Worm (Caenorhabditis elegans) whole organism, young adult: ENCODE data around the gene tofu-1.

Experiments
- B0035.1 ChIP-seq: sonication (generic microtip); optimal IDR thresholded peaks from 2 replicates; lab custom pipeline; 2016; ENCODE audit warnings: missing genetic modification characterization, mild to moderate bottlenecking, missing compliant biosample characterization, missing genotype, missing genetic modification reagents
- B0261.1 ChIP-seq: sonication (generic microtip); optimal IDR thresholded peaks from 2 replicates; lab custom pipeline; 2016; ENCODE audit warnings: mild to moderate bottlenecking, missing genetic modification characterization, moderate library complexity, missing compliant biosample characterization
- F10E7.11 ChIP-seq: sonication (generic microtip); optimal IDR thresholded peaks from 2 replicates; lab custom pipeline; 2017; ENCODE audit warnings: mild to moderate bottlenecking, missing genetic modification characterization, moderate library complexity, missing compliant biosample characterization
- K12H6.12 ChIP-seq: fragments of 200-800 bp; sonication (Bioruptor generic); optimal IDR thresholded peaks from 2 replicates; lab custom pipeline; 2018; ENCODE audit warnings: mild to moderate bottlenecking, missing genetic modification characterization, missing compliant biosample characterization
- T07F8.4 ChIP-seq: sonication (generic microtip); optimal IDR thresholded peaks from 2 replicates; lab custom pipeline; 2016; ENCODE audit warnings: mild to moderate bottlenecking, missing genetic modification characterization, moderate library complexity, missing compliant biosample characterization
- Y53G8AR.9 ChIP-seq: fragments of 200-800 bp; sonication (Bioruptor generic); conservative IDR thresholded peaks from 2 replicates; pipeline ENCODE4 v1.3.6; 2022; ENCODE audit warnings: missing genetic modification reagents, missing genetic modification characterization, missing compliant biosample characterization
- Y79H2A.3 ChIP-seq: fragments of 200-800 bp; sonication (Bioruptor generic); conservative IDR thresholded peaks from 2 replicates; pipeline ENCODE4 v1.3.6; 2022; ENCODE audit warnings: missing genetic modification reagents, missing genetic modification characterization, missing compliant biosample characterization
- aptf-2 ChIP-seq: fragments of 200-800 bp; sonication (Bioruptor generic); conservative IDR thresholded peaks from 2 replicates; pipeline ENCODE4 v1.3.6; 2022; ENCODE audit warnings: missing genetic modification reagents, missing genetic modification characterization, missing compliant biosample characterization
- aptf-3 ChIP-seq: fragments of 200-800 bp; sonication (Bioruptor generic); IDR thresholded peaks from 2 replicates; pipeline ENCODE4 v1.3.6; 2022; ENCODE audit warnings: missing genetic modification characterization, missing compliant biosample characterization
- athp-1 ChIP-seq: sonication (generic microtip); optimal IDR thresholded peaks from 2 replicates; lab custom pipeline; 2017; ENCODE audit warnings: mild to moderate bottlenecking, missing genetic modification characterization, missing compliant biosample characterization
- bed-2 ChIP-seq: fragments of 200-800 bp; sonication (Bioruptor generic); IDR thresholded peaks from 2 replicates; pipeline ENCODE4 v1.3.6; 2022; ENCODE audit warnings: missing genetic modification reagents, missing genetic modification characterization, missing compliant biosample characterization
- ccch-3 ChIP-seq: fragments of 200-800 bp; sonication (Bioruptor generic); optimal IDR thresholded peaks from 2 replicates; lab custom pipeline; 2018; ENCODE audit warnings: mild to moderate bottlenecking, missing genetic modification characterization, missing compliant biosample characterization
- cebp-1 ChIP-seq, 2 experiments: fragments of 200-800 bp in 1 of 2; sonication (Bioruptor generic) in 1 of 2; sonication (generic microtip) in 1 of 2; IDR thresholded peaks in 1 of 2; optimal IDR thresholded peaks in 1 of 2; 2 replicates each; pipeline versions ENCODE4 v1.3.6 to Lab custom; 2017 to 2022; ENCODE audit warnings: missing compliant biosample characterization in 2 of 2, missing genetic modification characterization in 2 of 2, mild to moderate bottlenecking in 1 of 2, missing genetic modification reagents in 1 of 2, moderate library complexity in 1 of 2
- cebp-2 ChIP-seq: fragments of 200-800 bp; sonication (Bioruptor generic); IDR thresholded peaks from 2 replicates; pipeline ENCODE4 v1.3.6; 2022; ENCODE audit warnings: missing genetic modification characterization, missing compliant biosample characterization
- ceh-40 ChIP-seq: fragments of 200-800 bp; sonication (Bioruptor generic); IDR thresholded peaks from 2 replicates; pipeline ENCODE4 v1.3.6; 2022; ENCODE audit warnings: missing genetic modification characterization, missing compliant biosample characterization
- ceh-58 ChIP-seq: fragments of 200-800 bp; sonication (Bioruptor generic); IDR thresholded peaks from 2 replicates; pipeline ENCODE4 v1.3.6; 2022; ENCODE audit warnings: missing genetic modification characterization, missing compliant biosample characterization
- ceh-91 ChIP-seq: fragments of 200-800 bp; sonication (Bioruptor generic); IDR thresholded peaks from 2 replicates; pipeline ENCODE4 v1.3.6; 2022; ENCODE audit warnings: missing genetic modification reagents, missing genetic modification characterization, missing compliant biosample characterization
- die-1 ChIP-seq: sonication (generic microtip); optimal IDR thresholded peaks from 2 replicates; lab custom pipeline; 2016; ENCODE audit warnings: missing genotype, mild to moderate bottlenecking, missing genetic modification characterization, missing compliant biosample characterization
- dpl-1 ChIP-seq: fragments of 150-350 bp; optimal IDR thresholded peaks from 2 replicates; lab custom pipeline; 2014; ENCODE audit warnings: missing biosample characterization, missing genetic modification reagents, missing genetic modification characterization
- efl-1 ChIP-seq: fragments of 150-350 bp; optimal IDR thresholded peaks from 2 replicates; lab custom pipeline; 2014; ENCODE audit warnings: missing biosample characterization, missing genetic modification reagents, missing genetic modification characterization
- him-1 ChIP-seq: sonication (generic microtip); optimal IDR thresholded peaks from 2 replicates; lab custom pipeline; 2016; ENCODE audit warnings: missing genotype, missing genetic modification reagents, missing genetic modification characterization, missing compliant biosample characterization
- hlh-26 ChIP-seq: fragments of 200-800 bp; sonication (Bioruptor generic); conservative IDR thresholded peaks from 2 replicates; pipeline ENCODE4 v1.3.6; 2022; ENCODE audit warnings: missing genetic modification reagents, missing genetic modification characterization, missing compliant biosample characterization
- hmg-20 ChIP-seq: fragments of 200-800 bp; sonication (Bioruptor generic); IDR thresholded peaks from 2 replicates; pipeline ENCODE4 v1.3.6; 2022; ENCODE audit warnings: missing genetic modification reagents, missing genetic modification characterization, missing compliant biosample characterization
- hsf-1 ChIP-seq: fragments of 200-800 bp; sonication (Bioruptor generic); IDR thresholded peaks from 2 replicates; pipeline ENCODE4 v1.3.6; 2022; ENCODE audit warnings: missing genetic modification reagents, missing genetic modification characterization, missing compliant biosample characterization
- lag-1 ChIP-seq: fragments of 200-800 bp; sonication (Bioruptor generic); IDR thresholded peaks from 2 replicates; pipeline ENCODE4 v1.3.6; 2022; ENCODE audit warnings: missing genetic modification reagents, missing genetic modification characterization, missing compliant biosample characterization
- lin-40 ChIP-seq: sonication (generic microtip); optimal IDR thresholded peaks from 2 replicates; lab custom pipeline; 2016; ENCODE audit warnings: missing genetic modification characterization, mild to moderate bottlenecking, missing compliant biosample characterization, missing genotype, missing genetic modification reagents
- lin-54 ChIP-seq: fragments of 200-800 bp; sonication (Bioruptor generic); optimal IDR thresholded peaks from 2 replicates; lab custom pipeline; 2018; ENCODE audit warnings: mild to moderate bottlenecking, missing genetic modification characterization, missing compliant biosample characterization
- madf-3 ChIP-seq: fragments of 200-800 bp; sonication (Bioruptor generic); IDR thresholded peaks from 2 replicates; pipeline ENCODE4 v1.3.6; 2022; ENCODE audit warnings: missing genetic modification reagents, missing genetic modification characterization, missing compliant biosample characterization
- madf-8 ChIP-seq: fragments of 200-800 bp; sonication (Bioruptor generic); conservative IDR thresholded peaks from 2 replicates; pipeline ENCODE4 v1.3.6; 2022; ENCODE audit warnings: missing genetic modification reagents, missing genetic modification characterization, missing compliant biosample characterization
- mcd-1 ChIP-seq: fragments of 200-800 bp; sonication (Bioruptor generic); IDR thresholded peaks from 2 replicates; pipeline ENCODE4 v1.3.6; 2022; ENCODE audit warnings: missing genetic modification reagents, missing genetic modification characterization, missing compliant biosample characterization
- nfya-1 ChIP-seq: sonication (generic microtip); optimal IDR thresholded peaks from 2 replicates; lab custom pipeline; 2017; ENCODE audit warnings: antibody characterized with exemption, missing compliant biosample characterization, missing genetic modification characterization, borderline replicate concordance; ENCODE audit not compliant: insufficient read depth
- nfya-2 ChIP-seq: fragments of 200-800 bp; sonication (Bioruptor generic); IDR thresholded peaks from 2 replicates; pipeline ENCODE4 v1.3.6; 2022; ENCODE audit warnings: missing genetic modification reagents, missing genetic modification characterization, missing compliant biosample characterization
- nhr-90 ChIP-seq: sonication (generic microtip); optimal IDR thresholded peaks from 2 replicates; lab custom pipeline; 2016; ENCODE audit warnings: missing genotype, mild to moderate bottlenecking, missing genetic modification characterization, missing compliant biosample characterization
- pbrm-1 ChIP-seq: fragments of 200-800 bp; sonication (Bioruptor generic); IDR thresholded peaks from 2 replicates; pipeline ENCODE4 v1.3.6; 2022; ENCODE audit warnings: missing genetic modification reagents, missing genetic modification characterization, missing compliant biosample characterization
- rcor-1 ChIP-seq: fragments of 200-800 bp; sonication (Bioruptor generic); IDR thresholded peaks from 2 replicates; pipeline ENCODE4 v1.3.6; 2022; ENCODE audit warnings: missing genetic modification reagents, missing genetic modification characterization, missing compliant biosample characterization
- rec-8 ChIP-seq, 2 experiments: sonication (generic microtip); optimal IDR thresholded peaks; 2 replicates each; lab custom pipeline; 2016; ENCODE audit warnings: mild to moderate bottlenecking in 2 of 2, missing genetic modification characterization in 2 of 2, missing genetic modification reagents in 2 of 2, missing genotype in 2 of 2, missing biosample characterization in 1 of 2, missing compliant biosample characterization in 1 of 2, moderate library complexity in 1 of 2
- repo-1 ChIP-seq: sonication (generic microtip); optimal IDR thresholded peaks from 2 replicates; lab custom pipeline; 2017; ENCODE audit warnings: mild to moderate bottlenecking, missing genetic modification characterization, missing compliant biosample characterization
- snpc-1.3 ChIP-seq: sonication (generic microtip); optimal IDR thresholded peaks from 2 replicates; lab custom pipeline; 2017; ENCODE audit warnings: missing genetic modification characterization, mild to moderate bottlenecking, missing compliant biosample characterization, antibody characterized with exemption, moderate library complexity, missing genotype, missing genetic modification reagents; ENCODE audit not compliant: insufficient read depth
- snpc-4 ChIP-seq, 5 experiments: fragments of 150-350 bp in 1 of 5; sonication (generic microtip) in 4 of 5; optimal IDR thresholded peaks; 2 replicates each; lab custom pipeline; 2014 to 2018; ENCODE audit warnings: missing genetic modification characterization in 5 of 5, missing biosample characterization in 3 of 5, antibody characterized with exemption in 2 of 5, mild to moderate bottlenecking in 2 of 5, missing compliant biosample characterization in 2 of 5, missing genotype in 2 of 5, moderate library complexity in 2 of 5, missing genetic modification reagents in 1 of 5
- unc-130 ChIP-seq: sonication (generic microtip); optimal IDR thresholded peaks from 2 replicates; lab custom pipeline; 2016; ENCODE audit warnings: missing genetic modification reagents, missing genetic modification characterization, missing compliant biosample characterization
- zfh-2 ChIP-seq: fragments of 200-800 bp; sonication (Bioruptor generic); conservative IDR thresholded peaks from 2 replicates; pipeline ENCODE4 v1.3.6; 2022; ENCODE audit warnings: missing genetic modification reagents, missing genetic modification characterization, missing compliant biosample characterization
- ztf-6 ChIP-seq: fragments of 200-800 bp; sonication (Bioruptor generic); IDR thresholded peaks from 2 replicates; pipeline ENCODE4 v1.3.6; 2022; ENCODE audit warnings: missing genetic modification reagents, missing genetic modification characterization, missing compliant biosample characterization

The tofu-1 gene

ce11 chrV:9962916-9963315, 18.0 kb upstream of the tofu-1 start:
- TF ChIP-seq pbrm-1: no peak
- TF ChIP-seq zfh-2: peak; percentile 57

- no peak for TF ChIP-seq athp-1 (tag; lab: Kevin White, UChicago)
- TF ChIP-seq bed-2: no peak
- no peak for TF ChIP-seq mcd-1
- TF ChIP-seq zfh-2: peak; percentile 83
- no peak for TF ChIP-seq unc-130 (GFP tag; lab: Kevin White, UChicago)
- no peak for TF ChIP-seq hlh-26
- peak; percentile 9 for TF ChIP-seq K12H6.12 (tag; lab: Kevin White, UChicago)
- TF ChIP-seq nhr-90 (tag; lab: Kevin White, UChicago): no peak
- TF ChIP-seq cebp-1 (GFP tag; IDR thresholded peaks at IDR 0.05; lab: Robert Waterston, UW): no peak
- TF ChIP-seq cebp-1 (tag; optimal IDR thresholded peaks at IDR 0.05; lab: Kevin White, UChicago): peak; percentile 3
- TF ChIP-seq nfya-2 (GFP tag; lab: Robert Waterston, UW): no peak
- TF ChIP-seq snpc-4 (GFP tag; optimal IDR thresholded peaks at IDR 0.05; lab: Kevin White, UChicago): no peak
- TF ChIP-seq snpc-4 (tag; optimal IDR thresholded peaks at IDR 0.05; lab: Kevin White, UChicago): no peak
- no peak for TF ChIP-seq him-1 (tag; lab: Kevin White, UChicago)
- 0 out of 2 replicates have a peak, but pooled peaks have one; percentile 33 for TF ChIP-seq hsf-1 (GFP tag; lab: Robert Waterston, UW)
- TF ChIP-seq madf-8: no peak
- no peak for TF ChIP-seq lag-1 (GFP tag; lab: Robert Waterston, UW)
- TF ChIP-seq aptf-2: no peak
Measured at ce11 chrV:9964152-9964785, 16.7 kb upstream of the tofu-1 start.

ce11 chrV:9965891-9966290, 15.1 kb upstream of the tofu-1 start:
- peak; percentile 36; the same call in 1 of the 2 replicates for TF ChIP-seq zfh-2
- TF ChIP-seq Y79H2A.3: no peak
- no peak for TF ChIP-seq die-1 (tag; lab: Kevin White, UChicago)
- TF ChIP-seq madf-3 (GFP tag; lab: Robert Waterston, UW): 0 out of 2 replicates have a peak, but pooled peaks have one; percentile 19
- no peak for TF ChIP-seq aptf-3 (GFP tag; lab: Robert Waterston, UW)
- TF ChIP-seq rec-8 (tag; optimal IDR thresholded peaks at IDR 0.05; lab: Kevin White, UChicago): no peak

ce11 chrV:9970119-9970518, 10.8 kb upstream of the tofu-1 start:
- TF ChIP-seq snpc-1.3 (tag; lab: Kevin White, UChicago): peak; percentile 92
- TF ChIP-seq athp-1 (tag; lab: Kevin White, UChicago): peak; percentile 95
- peak; percentile 94 for TF ChIP-seq T07F8.4 (tag; lab: Kevin White, UChicago)
- TF ChIP-seq B0261.1: peak; percentile 96
- TF ChIP-seq efl-1 (GFP tag; lab: Kevin White, UChicago): peak; percentile 32
- peak; percentile 49 for TF ChIP-seq ccch-3 (GFP tag; lab: Kevin White, UChicago)
- TF ChIP-seq dpl-1 (GFP tag; lab: Kevin White, UChicago): no peak
- TF ChIP-seq repo-1 (tag; lab: Kevin White, UChicago): peak; percentile 94
- peak; percentile 95; the same call in 1 of the 2 replicates for TF ChIP-seq ceh-58
- 0 out of 2 replicates have a peak, but pooled peaks have one; percentile 35 for TF ChIP-seq Y53G8AR.9 (GFP tag; lab: Robert Waterston, UW)
- peak; percentile 81 for TF ChIP-seq mcd-1
- TF ChIP-seq hmg-20 (GFP tag; lab: Robert Waterston, UW): peak; percentile 90
- peak; percentile 89 for TF ChIP-seq B0035.1 (tag; lab: Kevin White, UChicago)
- TF ChIP-seq lin-54 (GFP tag; lab: Kevin White, UChicago): peak; percentile 81
- TF ChIP-seq cebp-2 (GFP tag; lab: Robert Waterston, UW): peak; percentile 98
- peak; percentile 69 for TF ChIP-seq rcor-1 (GFP tag; lab: Robert Waterston, UW)
- TF ChIP-seq lin-40 (tag; lab: Kevin White, UChicago): peak; percentile 77
- TF ChIP-seq F10E7.11: peak; percentile 84
- peak; percentile 56; the same call in 1 of the 2 replicates for TF ChIP-seq ztf-6
- TF ChIP-seq ceh-40 (GFP tag; lab: Robert Waterston, UW): peak; percentile 81; the same call in 1 of the 2 replicates
- TF ChIP-seq nfya-1 (tag; lab: Kevin White, UChicago): no peak
- TF ChIP-seq ceh-91: no peak; the same call in 1 of the 2 replicates
